Fruit fly (Drosophila melanogaster) whole organism, embryonic: ENCODE data around the gene Ask1.

Experiments
- CG10959 ChIP-seq: fragments of 200-800 bp; sonication (Bioruptor generic); IDR thresholded peaks from 2 replicates; pipeline ENCODE4 v1.3.6; 2022; ENCODE audit warnings: missing biosample characterization, missing genetic modification characterization
- CG11085 ChIP-seq: fragments of 200-800 bp; sonication (Bioruptor generic); IDR thresholded peaks from 2 replicates; pipeline ENCODE4 v1.3.6; 2022; ENCODE audit warnings: missing biosample characterization, missing genetic modification characterization
- CG11398 ChIP-seq: fragments of 200-800 bp; sonication (Bioruptor generic); optimal IDR thresholded peaks from 2 replicates; lab custom pipeline; 2016; ENCODE audit warnings: missing biosample characterization, missing genetic modification characterization
- CG11560 ChIP-seq: fragments of 200-800 bp; sonication (Bioruptor generic); IDR thresholded peaks from 3 replicates; pipeline ENCODE4 v1.3.6; 2022; ENCODE audit warnings: missing biosample characterization, missing genetic modification characterization
- CG12219 ChIP-seq: fragments of 200-800 bp; sonication (Bioruptor generic); optimal IDR thresholded peaks from 3 replicates; lab custom pipeline; 2018; ENCODE audit warnings: missing biosample characterization, mild to moderate bottlenecking, missing genetic modification characterization
- CG12942 ChIP-seq: fragments of 200-800 bp; sonication (Bioruptor generic); optimal IDR thresholded peaks from 3 replicates; lab custom pipeline; 2016; ENCODE audit warnings: missing biosample characterization, missing genetic modification characterization
- CG13775 ChIP-seq: fragments of 200-800 bp; sonication (Bioruptor generic); optimal IDR thresholded peaks from 3 replicates; lab custom pipeline; 2017; ENCODE audit warnings: missing biosample characterization, mild to moderate bottlenecking, missing genetic modification characterization
- CG13894 ChIP-seq: fragments of 200-800 bp; sonication (Bioruptor generic); optimal IDR thresholded peaks from 3 replicates; lab custom pipeline; 2018; ENCODE audit warnings: missing biosample characterization, mild to moderate bottlenecking, missing genetic modification characterization, moderate library complexity
- CG14441 ChIP-seq: fragments of 200-800 bp; sonication (Bioruptor generic); IDR thresholded peaks from 2 replicates; pipeline ENCODE4 v1.3.6; 2022; ENCODE audit warnings: missing biosample characterization, missing genetic modification characterization
- CG1647 ChIP-seq: fragments of 200-800 bp; sonication (Bioruptor generic); optimal IDR thresholded peaks from 3 replicates; lab custom pipeline; 2016; ENCODE audit warnings: missing biosample characterization, missing genetic modification characterization
- CG17186 ChIP-seq: fragments of 200-800 bp; sonication (Bioruptor generic); optimal IDR thresholded peaks from 3 replicates; lab custom pipeline; 2017; ENCODE audit warnings: missing biosample characterization, missing genetic modification reagents, missing genetic modification characterization
- CG1792 ChIP-seq: fragments of 200-800 bp; sonication (Bioruptor generic); optimal IDR thresholded peaks from 2 replicates; lab custom pipeline; 2016; ENCODE audit warnings: missing biosample characterization, missing genetic modification characterization
- CG2199 ChIP-seq: fragments of 200-800 bp; sonication (Bioruptor generic); IDR thresholded peaks from 3 replicates; pipeline ENCODE4 v1.3.6; 2022; ENCODE audit warnings: missing biosample characterization, missing genetic modification characterization
- CG31365 ChIP-seq: fragments of 200-800 bp; sonication (Bioruptor generic); optimal IDR thresholded peaks from 2 replicates; lab custom pipeline; 2018; ENCODE audit warnings: missing biosample characterization, mild to moderate bottlenecking, missing genetic modification characterization
- CG32767 ChIP-seq: fragments of 200-800 bp; sonication (Bioruptor generic); IDR thresholded peaks from 2 replicates; pipeline ENCODE4 v1.3.6; 2022; ENCODE audit warnings: missing biosample characterization, missing genetic modification characterization
- CG3281 ChIP-seq: fragments of 200-800 bp; sonication (Bioruptor generic); optimal IDR thresholded peaks from 3 replicates; lab custom pipeline; 2017; ENCODE audit warnings: missing biosample characterization, mild to moderate bottlenecking, missing genetic modification characterization
- CG34422 ChIP-seq: fragments of 200-800 bp; sonication (Bioruptor generic); IDR thresholded peaks from 3 replicates; pipeline ENCODE4 v1.3.6; 2022; ENCODE audit warnings: missing biosample characterization, missing genetic modification characterization
- CG4404 ChIP-seq: fragments of 200-800 bp; sonication (Bioruptor generic); IDR thresholded peaks from 2 replicates; pipeline ENCODE4 v1.3.6; 2022; ENCODE audit warnings: missing biosample characterization, missing genetic modification characterization
- CG4617 ChIP-seq: fragments of 200-800 bp; sonication (Bioruptor generic); optimal IDR thresholded peaks from 3 replicates; lab custom pipeline; 2016; ENCODE audit warnings: missing biosample characterization, missing genetic modification characterization, borderline replicate concordance
- CG6654 ChIP-seq: fragments of 200-800 bp; sonication (Bioruptor generic); optimal IDR thresholded peaks from 2 replicates; lab custom pipeline; 2017; ENCODE audit warnings: missing biosample characterization, mild to moderate bottlenecking, missing genetic modification characterization
- CG7745 ChIP-seq: fragments of 200-800 bp; sonication (Bioruptor generic); optimal IDR thresholded peaks from 2 replicates; lab custom pipeline; 2018; ENCODE audit warnings: missing biosample characterization, mild to moderate bottlenecking, missing genetic modification characterization, moderate library complexity
- CG7963 ChIP-seq: fragments of 200-800 bp; sonication (Bioruptor generic); IDR thresholded peaks from 3 replicates; pipeline ENCODE4 v1.3.6; 2022; ENCODE audit warnings: missing biosample characterization, missing genetic modification characterization; ENCODE audit not compliant: partially characterized antibody
- CG8290 ChIP-seq, 3 experiments: fragments of 200-800 bp; sonication (Bioruptor generic); optimal IDR thresholded peaks; 2 replicates each; lab custom pipeline; 2016 to 2019; ENCODE audit warnings: missing biosample characterization in 3 of 3, missing genetic modification characterization in 3 of 3, mild to moderate bottlenecking in 2 of 3, moderate library complexity in 1 of 3
- D19B ChIP-seq: fragments of 200-800 bp; sonication (Bioruptor generic); optimal IDR thresholded peaks from 2 replicates; lab custom pipeline; 2017; ENCODE audit warnings: missing biosample characterization, mild to moderate bottlenecking, missing genetic modification characterization
- Deaf1 ChIP-seq: fragments of 200-800 bp; optimal IDR thresholded peaks from 3 replicates; lab custom pipeline; 2019; ENCODE audit warnings: missing biosample characterization, mild to moderate bottlenecking, missing genetic modification characterization, moderate library complexity
- Doc2 ChIP-seq: fragments of 200-800 bp; sonication (Bioruptor generic); IDR thresholded peaks from 2 replicates; pipeline ENCODE4 v1.3.6; 2022; ENCODE audit warnings: missing biosample characterization, missing genetic modification characterization
- Fer1 ChIP-seq: fragments of 200-800 bp; sonication (Bioruptor generic); optimal IDR thresholded peaks from 2 replicates; lab custom pipeline; 2017; ENCODE audit warnings: missing biosample characterization, mild to moderate bottlenecking, missing genetic modification characterization
- HLHmδ ChIP-seq: fragments of 200-800 bp; sonication (Bioruptor generic); optimal IDR thresholded peaks from 2 replicates; lab custom pipeline; 2018; ENCODE audit warnings: missing biosample characterization, mild to moderate bottlenecking, missing genetic modification characterization, moderate library complexity
- Mrtf ChIP-seq: fragments of 200-800 bp; sonication (Bioruptor generic); IDR thresholded peaks from 3 replicates; pipeline ENCODE4 v1.3.6; 2022; ENCODE audit warnings: missing biosample characterization, missing genetic modification characterization
- Oaz ChIP-seq: fragments of 200-800 bp; sonication (Bioruptor generic); IDR thresholded peaks from 2 replicates; pipeline ENCODE4 v1.3.6; 2022; ENCODE audit warnings: missing biosample characterization, missing genetic modification characterization
- bab2 ChIP-seq: fragments of 200-800 bp; sonication (Bioruptor generic); optimal IDR thresholded peaks from 2 replicates; lab custom pipeline; 2016; ENCODE audit warnings: missing biosample characterization, missing genetic modification characterization
- bowl ChIP-seq: fragments of 200-800 bp; sonication (Bioruptor generic); IDR thresholded peaks from 2 replicates; pipeline ENCODE4 v1.3.6; 2022; ENCODE audit warnings: missing biosample characterization, missing genetic modification characterization
- dmrt11E ChIP-seq: fragments of 200-800 bp; sonication (Bioruptor generic); optimal IDR thresholded peaks from 3 replicates; lab custom pipeline; 2018; ENCODE audit warnings: missing biosample characterization, mild to moderate bottlenecking, missing genetic modification characterization, moderate library complexity
- fd96Cb ChIP-seq: fragments of 200-800 bp; sonication (Bioruptor generic); optimal IDR thresholded peaks from 2 replicates; lab custom pipeline; 2018; ENCODE audit warnings: missing biosample characterization, mild to moderate bottlenecking, missing genetic modification characterization, moderate library complexity
- fru ChIP-seq: fragments of >200 bp; optimal IDR thresholded peaks from 2 replicates; lab custom pipeline; 2017
- gcm2 ChIP-seq: fragments of 200-800 bp; sonication (Bioruptor generic); optimal IDR thresholded peaks from 2 replicates; lab custom pipeline; 2016; ENCODE audit warnings: missing biosample characterization, missing genetic modification characterization
- gro ChIP-seq: fragments of 200-800 bp; sonication (Bioruptor generic); optimal IDR thresholded peaks from 2 replicates; lab custom pipeline; 2016; ENCODE audit warnings: missing biosample characterization, missing genetic modification characterization
- gt ChIP-seq: fragments of 200-800 bp; sonication (Bioruptor generic); IDR thresholded peaks from 2 replicates; pipeline ENCODE4 v1.3.6; 2022; ENCODE audit warnings: missing biosample characterization, missing genetic modification characterization
- hb ChIP-seq: fragments of 200-800 bp; sonication (Bioruptor generic); IDR thresholded peaks from 3 replicates; pipeline ENCODE4 v1.3.6; 2022; ENCODE audit warnings: missing biosample characterization, missing genetic modification characterization; ENCODE audit not compliant: partially characterized antibody
- mam ChIP-seq: fragments of 200-800 bp; sonication (Bioruptor generic); optimal IDR thresholded peaks from 3 replicates; lab custom pipeline; 2016; ENCODE audit warnings: missing biosample characterization, missing genetic modification characterization
- otp ChIP-seq: fragments of 200-800 bp; sonication (Bioruptor generic); IDR thresholded peaks from 3 replicates; pipeline ENCODE4, ENCODE4 v1.3.6; 2022; ENCODE audit warnings: missing biosample characterization, missing genetic modification characterization
- psq ChIP-seq: fragments of 200-800 bp; sonication (Bioruptor generic); optimal IDR thresholded peaks from 2 replicates; lab custom pipeline; 2017; ENCODE audit warnings: missing biosample characterization, missing genetic modification characterization
- ro ChIP-seq: fragments of 200-800 bp; sonication (Bioruptor generic); IDR thresholded peaks from 2 replicates; pipeline ENCODE4 v1.3.6; 2022; ENCODE audit warnings: missing biosample characterization, missing genetic modification characterization
- run ChIP-seq: fragments of 200-800 bp; sonication (Bioruptor generic); optimal IDR thresholded peaks from 3 replicates; lab custom pipeline; 2018; ENCODE audit warnings: missing biosample characterization, mild to moderate bottlenecking, missing genetic modification characterization
- schlank ChIP-seq: fragments of 200-800 bp; sonication (Bioruptor generic); optimal IDR thresholded peaks from 2 replicates; lab custom pipeline; 2018; ENCODE audit warnings: missing biosample characterization, mild to moderate bottlenecking, missing genetic modification characterization
- slou ChIP-seq: fragments of 200-800 bp; sonication (Bioruptor generic); optimal IDR thresholded peaks from 3 replicates; lab custom pipeline; 2016; ENCODE audit warnings: missing biosample characterization, missing genetic modification characterization
- sob ChIP-seq: fragments of 200-800 bp; sonication (Bioruptor generic); IDR thresholded peaks from 2 replicates; pipeline ENCODE4 v1.3.6; 2022; ENCODE audit warnings: missing biosample characterization, missing genetic modification characterization
- tin ChIP-seq: fragments of 200-800 bp; sonication (Bioruptor generic); optimal IDR thresholded peaks from 3 replicates; lab custom pipeline; 2016; ENCODE audit warnings: missing biosample characterization, missing genetic modification characterization
- unc-4 ChIP-seq: fragments of 200-800 bp; sonication (Bioruptor generic); IDR thresholded peaks from 2 replicates; pipeline ENCODE4 v1.3.6; 2022; ENCODE audit warnings: missing biosample characterization, missing genetic modification characterization; ENCODE audit not compliant: partially characterized antibody

The Ask1 gene

dm6 chr3R:19860996-19861719, 18.4 kb upstream of the Ask1 start, which contains the start of the genes Ire1 and Mrm2 (continued):
- TF ChIP-seq slou (GFP tag; lab: Kevin White, UChicago) (peak; percentile 81), CG4617 (GFP tag; lab: Kevin White, UChicago) (peak; percentile 94), CG1792 (GFP tag; lab: Kevin White, UChicago) (peak; percentile 52), CG4404 (GFP tag; lab: Robert Waterston, UW) (peak; percentile 84), bab2 (GFP tag; lab: Kevin White, UChicago) (peak; percentile 92), dmrt11E (peak; percentile 83), CG14441 (peak; percentile 80), CG13775 (peak; percentile 84), HLHmδ (GFP tag; lab: Kevin White, UChicago) (peak; percentile 54), otp (GFP tag; lab: Robert Waterston, UW) (0 out of 3 replicates have a peak, but pooled peaks have one; percentile 36), schlank (tag; lab: Kevin White, UChicago) (peak; percentile 39), CG32767 (peak; percentile 36; the same call in 1 of the 2 replicates), fru (no peak), Fer1 (peak; percentile 57), fd96Cb (tag; lab: Kevin White, UChicago) (peak; percentile 74), CG2199 (GFP tag; lab: Robert Waterston, UW) (no peak), ro (GFP tag; lab: Robert Waterston, UW) (no peak), Oaz (GFP tag; lab: Robert Waterston, UW) (peak; percentile 56), tin (GFP tag; lab: Kevin White, UChicago) (peak; percentile 78), CG7963 (no peak; the same call in 2 of the 3 replicates), CG3281 (GFP tag; lab: Kevin White, UChicago) (peak; percentile 38), CG12219 (GFP tag; lab: Kevin White, UChicago) (peak; percentile 6), CG6654 (GFP tag; lab: Kevin White, UChicago) (peak; percentile 8), gt (peak; percentile 38; the same call in 1 of the 2 replicates), unc-4 (GFP tag; lab: Robert Waterston, UW) (peak; percentile 79), CG13894 (tag; lab: Kevin White, UChicago) (peak; percentile 69), CG11560 (tag; lab: Robert Waterston, UW) (peak; percentile 64; the same call in 1 of the 3 replicates), CG11398 (peak; percentile 69), hb (GFP tag; lab: Robert Waterston, UW) (peak; percentile 77), bowl (GFP tag; lab: Robert Waterston, UW) (0 out of 2 replicates have a peak, but pooled peaks have one; percentile 42), CG11085 (GFP tag; lab: Robert Waterston, UW) (peak; percentile 72), Deaf1 (tag; lab: Kevin White, UChicago) (peak; percentile 29), CG7745 (tag; lab: Kevin White, UChicago) (no peak), CG8290 (GFP tag; optimal IDR thresholded peaks at IDR 0.05; lab: Kevin White, UChicago) (peak; percentile 96), CG8290 (tag; optimal IDR thresholded peaks at IDR 0.05; lab: Kevin White, UChicago) (peak; percentile 88 to 93), CG17186 (GFP tag; lab: Kevin White, UChicago) (peak; percentile 88), Doc2 (GFP tag; lab: Robert Waterston, UW) (no peak), CG12942 (GFP tag; lab: Kevin White, UChicago) (peak; percentile 76), CG31365 (tag; lab: Kevin White, UChicago) (no peak), D19B (GFP tag; lab: Kevin White, UChicago) (peak; percentile 34), CG34422 (GFP tag; lab: Robert Waterston, UW) (peak; percentile 78), CG10959 (peak; percentile 63), gro (GFP tag; lab: Kevin White, UChicago) (peak; percentile 90), sob (GFP tag; lab: Robert Waterston, UW) (peak; percentile 86), psq (GFP tag; lab: Kevin White, UChicago) (peak; percentile 53), run (tag; lab: Kevin White, UChicago) (peak; percentile 6), gcm2 (GFP tag; lab: Kevin White, UChicago) (peak; percentile 78), Mrtf (GFP tag; lab: Robert Waterston, UW) (peak; percentile 80), CG1647 (peak; percentile 81), mam (GFP tag; lab: Kevin White, UChicago) (peak; percentile 93)
